Worm (Caenorhabditis elegans) whole organism, dauer: ENCODE measurements around the gene T19C9.10.
"Not testable (repeated sequence)": the region's sequence is repeated elsewhere in the genome, so short reads cannot be mapped to it uniquely, and the experiment has no call there.

Experiments used
- unc-62 ChIP-seq: sonication (generic microtip); optimal IDR thresholded peaks from 2 replicates; lab custom pipeline; 2017; ENCODE audit warnings: missing biosample characterization, missing genetic modification reagents, missing genetic modification characterization

The T19C9.10 gene

ce11 chrV:17238799-17239198 is 2.4 kb downstream of the T19C9.10 start, which contains the start of gene T19C9.8:
TSS of gene T19C9.8 (plus strand) at chrV:17239097.
- no peak for TF ChIP-seq unc-62 (GFP tag; lab: Kevin White, UChicago)

DNA sequence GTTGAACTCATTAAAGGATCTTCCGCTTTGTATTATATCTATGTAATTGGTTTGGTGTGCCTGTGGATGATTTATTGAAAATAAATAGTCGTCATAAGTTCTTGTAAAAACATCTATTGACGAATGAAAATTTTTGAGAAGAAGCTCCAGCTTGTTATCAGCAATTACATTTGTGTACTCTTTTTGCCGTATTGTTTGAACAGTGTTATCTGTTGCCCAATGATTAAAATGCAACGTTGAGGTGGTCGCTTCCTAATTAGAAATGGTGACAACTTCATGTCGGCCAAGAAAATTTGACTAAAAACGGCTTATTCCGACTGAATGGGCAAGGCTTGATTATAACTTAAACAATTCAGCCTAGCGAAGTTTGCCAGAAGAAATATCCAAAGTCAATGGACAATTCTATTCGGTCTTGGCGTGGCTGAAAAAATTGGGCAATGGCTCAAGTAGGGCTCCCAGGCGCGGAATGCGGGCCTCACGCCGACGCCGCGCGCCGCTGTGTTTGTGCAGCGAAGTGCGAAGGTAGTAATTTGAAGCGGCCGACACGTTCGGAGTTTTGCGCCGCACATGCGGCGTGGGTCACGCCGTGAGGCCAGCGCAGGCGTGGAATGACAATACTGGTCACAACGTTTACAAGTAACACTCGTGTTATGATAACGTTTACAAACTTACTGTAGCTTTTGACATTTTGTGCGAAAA is 4.3 kb downstream of the T19C9.10 start:
- TF ChIP-seq unc-62 (GFP tag; lab: Kevin White, UChicago) = no peak

DNA sequence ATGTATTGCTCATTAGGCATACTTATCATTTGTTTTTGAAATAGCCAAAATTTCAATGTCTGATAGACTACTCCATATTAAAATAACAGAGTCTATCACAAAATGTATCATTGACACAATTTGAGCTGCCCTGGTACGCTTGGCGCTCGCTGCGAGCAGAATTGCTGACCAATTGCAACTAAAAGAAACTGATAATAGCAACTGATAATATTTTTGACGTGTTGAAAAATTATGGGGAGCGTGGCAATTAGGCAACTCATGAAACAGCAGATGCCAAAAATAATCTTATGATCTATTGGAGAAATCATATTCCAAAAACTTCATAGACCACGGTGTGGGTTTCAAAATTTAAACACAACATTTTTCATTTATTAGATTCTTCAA is 4.9 kb downstream of the T19C9.10 start:
- no peak for TF ChIP-seq unc-62 (GFP tag; lab: Kevin White, UChicago)

ce11 chrV:17242552-17242951 is 6.2 kb downstream of the T19C9.10 start, which contains the start of gene Y68A4B.3:
TSS of gene Y68A4B.3 (minus strand) at chrV:17242652.
- TF ChIP-seq unc-62 (GFP tag; lab: Kevin White, UChicago) = no peak

- TF ChIP-seq unc-62 (GFP tag; lab: Kevin White, UChicago) = no peak
Measured at ce11 chrV:17243016-17243415, 6.6 kb downstream of the T19C9.10 start.

- no peak for TF ChIP-seq unc-62 (GFP tag; lab: Kevin White, UChicago)
Measured at ce11 chrV:17245406-17245805, 9.0 kb downstream of the T19C9.10 start, which contains the start of gene clec-242. TSS of gene clec-242 (minus strand) at chrV:17245506.

- no peak for TF ChIP-seq unc-62 (GFP tag; lab: Kevin White, UChicago)
Measured at ce11 chrV:17248915-17249314, 12.5 kb downstream of the T19C9.10 start, which contains the start of gene clec-243. TSS of gene clec-243 (minus strand) at chrV:17249015.

DNA sequence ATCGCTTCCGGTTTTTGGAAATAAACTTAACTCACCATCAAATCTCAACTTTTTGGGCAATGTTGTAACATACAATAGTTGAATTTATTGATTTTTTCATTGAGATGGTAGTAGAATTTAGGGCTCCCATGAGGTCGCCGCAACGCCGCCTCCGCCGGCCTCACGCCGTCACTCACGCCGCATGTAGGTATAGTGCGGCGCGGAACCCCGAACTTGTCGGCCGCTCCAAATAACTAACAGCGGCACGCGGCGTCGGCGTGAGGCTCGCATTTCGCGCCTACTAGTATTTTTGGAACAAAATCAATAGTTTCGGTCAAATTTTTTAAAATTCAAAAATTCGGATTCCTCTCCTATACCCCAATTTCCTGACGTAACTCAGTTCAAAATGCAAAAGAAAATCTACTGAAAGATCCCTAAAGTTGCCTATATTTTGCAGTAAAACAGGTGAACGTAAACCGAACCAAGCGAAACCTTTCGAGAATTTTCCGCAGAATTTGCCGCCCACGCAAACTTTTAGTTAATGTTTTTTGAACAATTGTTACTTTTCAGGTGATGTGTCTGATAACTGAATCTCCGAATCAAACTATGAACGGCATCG is 15.1 kb downstream of the T19C9.10 start, which contains the start of gene Y61B8A.6:
Y61B8A.6 (plus strand) TSS at position 548 of the 598 bp plus-strand sequence.
- no peak for TF ChIP-seq unc-62 (GFP tag; lab: Kevin White, UChicago)

- TF ChIP-seq unc-62 (GFP tag; lab: Kevin White, UChicago) = not testable (repeated sequence)
Measured at ce11 chrV:17255028-17255427, 18.6 kb downstream of the T19C9.10 start, which contains the start of gene srh-116. TSS of gene srh-116 (minus strand) at chrV:17255128.

DNA sequence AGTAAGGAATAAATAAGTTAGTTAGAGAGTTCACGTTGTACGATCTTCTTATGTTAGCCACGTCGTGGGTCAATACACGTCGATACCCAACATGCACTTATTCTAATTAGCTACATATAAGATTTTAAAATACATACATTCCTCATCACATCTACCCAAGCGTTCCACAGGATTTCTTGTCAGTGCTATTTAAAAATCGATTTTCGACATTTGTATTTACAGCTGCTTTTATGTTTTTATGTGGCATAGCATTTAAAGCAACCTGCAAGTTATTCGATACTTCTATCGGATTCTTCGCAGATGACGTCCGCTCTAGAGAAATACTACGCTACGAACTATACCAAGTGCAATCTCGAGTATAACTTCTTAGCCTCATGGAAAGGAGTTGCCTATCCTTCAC is 19.1 kb downstream of the T19C9.10 start, which contains the start of gene srh-115:
srh-115 (plus strand) TSS at position 301 of the 400 bp plus-strand sequence.
- no peak for TF ChIP-seq unc-62 (GFP tag; lab: Kevin White, UChicago)

DNA sequence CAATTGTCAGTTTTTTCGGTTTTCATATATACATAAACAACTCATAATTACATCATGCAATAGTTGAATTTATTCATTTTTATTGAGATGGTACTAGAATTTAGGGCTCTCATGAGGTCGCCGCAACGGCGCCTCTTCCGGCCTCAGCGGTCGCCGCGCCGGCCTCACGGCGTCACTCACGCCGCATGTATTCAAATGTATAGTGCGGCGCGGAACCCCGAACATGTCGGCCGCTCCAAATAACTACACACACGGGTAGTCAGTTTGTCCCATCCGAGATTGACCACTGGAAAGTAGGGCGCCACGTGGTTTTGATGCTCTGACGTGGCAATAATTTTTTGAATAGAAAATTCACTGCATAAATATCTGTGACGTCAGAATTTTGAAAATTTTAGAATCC is 21.2 kb downstream of the T19C9.10 start:
- TF ChIP-seq unc-62 (GFP tag; lab: Kevin White, UChicago) = no peak

ce11 chrV:17258244-17258643 is 21.9 kb downstream of the T19C9.10 start:
- TF ChIP-seq unc-62 (GFP tag; lab: Kevin White, UChicago) = no peak

- TF ChIP-seq unc-62 (GFP tag; lab: Kevin White, UChicago) = no peak
Measured at ce11 chrV:17258868-17259267, 22.5 kb downstream of the T19C9.10 start, which contains the start of gene fbxa-85. TSS of gene fbxa-85 (plus strand) at chrV:17259168.

DNA sequence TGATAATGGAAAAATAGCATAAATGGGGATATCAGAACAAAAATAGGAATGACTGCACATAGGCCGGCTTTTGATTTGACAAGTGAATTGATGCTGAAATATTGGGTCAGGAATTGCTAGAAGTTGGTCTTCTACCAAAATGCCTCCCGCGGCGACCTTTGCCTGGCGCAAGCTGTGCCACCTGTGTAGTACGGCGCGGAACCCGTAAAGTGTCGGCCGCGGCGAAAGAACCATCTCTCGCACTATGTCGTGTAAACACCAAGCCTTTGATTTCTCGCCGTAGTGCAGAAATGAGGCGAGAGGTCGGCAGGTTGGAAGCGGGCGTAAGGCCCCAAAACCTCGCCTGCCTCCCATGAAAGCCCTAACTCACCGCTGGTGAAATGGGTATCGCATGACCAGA is 25.0 kb downstream of the T19C9.10 start:
- TF ChIP-seq unc-62 (GFP tag; lab: Kevin White, UChicago) = no peak

DNA sequence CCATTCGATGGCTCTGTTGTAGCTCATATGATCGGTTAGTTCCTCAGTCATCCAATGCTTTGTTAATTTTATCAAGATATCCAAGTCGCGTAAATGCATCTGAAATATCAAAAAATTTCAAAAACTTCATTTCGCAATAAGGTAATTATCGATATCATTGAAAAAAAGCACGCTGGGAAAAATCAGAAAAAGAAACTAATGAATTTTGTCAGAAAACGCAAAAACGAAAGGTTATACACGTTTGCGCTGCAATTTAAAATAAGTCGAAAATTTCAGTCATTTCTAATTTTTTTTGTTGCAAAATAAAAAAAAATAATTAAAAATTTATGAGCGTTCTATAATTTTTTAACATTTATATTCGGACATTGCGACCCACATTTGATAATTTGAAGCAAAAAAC is 28.5 kb downstream of the T19C9.10 start, which contains the start of gene K10G4.3:
K10G4.3 (minus strand) TSS at position 101 of the 400 bp plus-strand sequence.
- not testable (repeated sequence) for TF ChIP-seq unc-62 (GFP tag; lab: Kevin White, UChicago)

DNA sequence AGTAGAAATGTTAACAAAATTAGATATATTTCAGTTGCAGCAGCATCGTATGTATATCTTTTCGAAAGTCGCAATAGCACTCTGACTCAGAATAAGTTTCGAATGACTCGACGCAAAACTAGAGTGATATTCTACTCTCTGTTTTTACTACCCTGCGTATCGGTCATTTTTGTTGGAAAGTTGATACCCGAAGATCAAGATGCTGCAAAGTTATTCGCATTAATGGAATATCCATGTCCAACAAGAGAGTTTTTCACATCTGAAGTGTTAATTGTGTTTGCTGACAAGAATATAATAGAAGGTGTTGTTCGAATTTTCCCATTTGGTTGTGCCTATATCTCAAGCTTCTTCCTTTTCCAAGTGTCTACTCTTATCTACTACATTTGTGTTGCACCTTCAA is 35.7 kb downstream of the T19C9.10 start:
- no peak for TF ChIP-seq unc-62 (GFP tag; lab: Kevin White, UChicago)
